Fruit fly (Drosophila melanogaster): ENCODE data around the gene CG3062.

The CG3062 gene

DNA sequence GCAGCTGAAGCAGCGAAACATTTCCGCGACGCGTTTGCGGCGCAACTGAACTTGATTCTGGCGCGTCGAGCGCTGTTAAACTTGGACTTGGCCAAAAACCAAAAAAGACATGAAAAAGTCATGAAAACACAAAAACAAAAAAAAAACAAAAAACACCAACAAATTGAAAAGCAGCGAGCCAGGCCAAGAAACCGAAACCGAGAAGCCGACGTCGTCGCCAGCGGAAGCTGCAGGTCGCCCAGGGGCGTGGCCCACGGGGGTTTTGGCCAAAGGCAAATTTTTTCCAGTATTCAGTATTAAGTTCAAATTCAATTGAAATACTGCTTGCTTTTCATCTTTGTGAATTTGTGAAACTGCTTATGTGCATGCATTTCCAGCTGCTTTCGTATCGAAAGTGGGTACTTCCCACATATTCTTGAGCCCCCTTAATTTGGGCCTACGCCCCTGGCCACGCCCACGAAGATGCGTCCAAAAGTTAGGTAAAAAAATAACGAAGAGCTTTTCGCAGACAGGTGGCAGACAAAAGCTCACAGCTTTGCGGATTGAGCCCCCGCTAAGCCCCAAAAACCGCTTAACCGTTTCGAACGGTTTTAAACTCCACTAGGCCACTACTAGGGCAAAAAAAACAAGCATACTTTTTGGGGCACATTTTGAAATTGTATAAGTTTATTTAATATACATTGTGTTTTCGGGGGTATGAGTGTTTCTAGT is 22.1 kb upstream of the CG3062 start, which contains the start of gene CG3009:
CG3009 (minus strand) TSS at position 51 of the 711 bp plus-strand sequence.
- TF ChIP-seq crp (GFP tag; optimal IDR thresholded peaks at IDR 0.05) (peak in 1 of 2 experiments; percentile 67), Bteb2 (GFP tag; optimal IDR thresholded peaks at IDR 0.05) (peak; percentile 97), CG9797 (GFP tag; optimal IDR thresholded peaks at IDR 0.05) (peak; percentile 50), otp (GFP tag; IDR thresholded peaks at IDR 0.05) (peak; percentile 95), dati (GFP tag; IDR thresholded peaks at IDR 0.05) (peak; percentile 87), klu (GFP tag; IDR thresholded peaks at IDR 0.05) (peak; percentile 98), Atf3 (GFP tag; optimal IDR thresholded peaks at IDR 0.05) (peak; percentile 96), CG11560 (tag; IDR thresholded peaks at IDR 0.05) (peak; percentile 90), pros (GFP tag; optimal IDR thresholded peaks at IDR 0.05) (peak; percentile 78), CG3407 (GFP tag; optimal IDR thresholded peaks at IDR 0.05) (peak; percentile 92), Abd-B (GFP tag; optimal IDR thresholded peaks at IDR 0.05) (peak; percentile 95), ewg (GFP tag; optimal IDR thresholded peaks at IDR 0.05) (peak; percentile 94), CG8089 (GFP tag; optimal IDR thresholded peaks at IDR 0.05) (peak; percentile 97), ken (GFP tag; IDR thresholded peaks at IDR 0.05) (peak; percentile 96), ro (GFP tag; IDR thresholded peaks at IDR 0.05) (peak; percentile 87), CG14014 (GFP tag; IDR thresholded peaks at IDR 0.05) (peak; percentile 98), crol (GFP tag; IDR thresholded peaks at IDR 0.05) (peak; percentile 70), MTF-1 (GFP tag; optimal IDR thresholded peaks at IDR 0.05; ENCODE audit: borderline replicate concordance) (peak; percentile 94), CG7963 (GFP tag; IDR thresholded peaks at IDR 0.05; ENCODE audit: partially characterized antibody) (no peak), CG13287 (GFP tag; IDR thresholded peaks at IDR 0.05; ENCODE audit: partially characterized antibody) (peak; percentile 54; the same call in 1 of the 2 replicates), ac (GFP tag; optimal IDR thresholded peaks at IDR 0.05) (peak; percentile 75), da (GFP tag; optimal IDR thresholded peaks at IDR 0.05) (peak; percentile 93), sd (tag; optimal IDR thresholded peaks at IDR 0.05) (peak; percentile 90), HLH3B (GFP tag; IDR thresholded peaks at IDR 0.05) (peak; percentile 97), psq (GFP tag; optimal IDR thresholded peaks at IDR 0.05) (peak; percentile 87), gt (GFP tag; IDR thresholded peaks at IDR 0.05) (peak; percentile 92), CG7372 (GFP tag; IDR thresholded peaks at IDR 0.05) (peak; percentile 97), Six4 (GFP tag; optimal IDR thresholded peaks at IDR 0.05) (peak; percentile 95), zfh1 (GFP tag; IDR thresholded peaks at IDR 0.05) (peak; percentile 97), CG11504 (tag; optimal IDR thresholded peaks at IDR 0.05) (peak; percentile 96), CG12219 (GFP tag; optimal IDR thresholded peaks at IDR 0.05) (peak; percentile 98), CG3281 (GFP tag; optimal IDR thresholded peaks at IDR 0.05) (peak; percentile 98), Kr (GFP tag; optimal IDR thresholded peaks at IDR 0.05) (no peak), cas (GFP tag; IDR thresholded peaks at IDR 0.05) (peak; percentile 96), CG18476 (GFP tag; optimal IDR thresholded peaks at IDR 0.05) (peak; percentile 93), CG2202 (tag; optimal IDR thresholded peaks at IDR 0.05) (peak; percentile 82), CG1603 (tag; optimal IDR thresholded peaks at IDR 0.05) (peak; percentile 96), exex (tag; optimal IDR thresholded peaks at IDR 0.05) (peak; percentile 86), CG9727 (GFP tag; optimal IDR thresholded peaks at IDR 0.05) (peak; percentile 95), chinmo (GFP tag; IDR thresholded peaks at IDR 0.05; ENCODE audit: partially characterized antibody) (peak; percentile 81; the same call in 1 of the 4 replicates), ato (GFP tag; IDR thresholded peaks at IDR 0.05; ENCODE audit: partially characterized antibody) (no peak), Eip74EF (GFP tag; optimal IDR thresholded peaks at IDR 0.05) (peak in 1 of 2 experiments; percentile 97), Ets97D (GFP tag; optimal IDR thresholded peaks at IDR 0.05) (peak; percentile 93), CG9876 (GFP tag; optimal IDR thresholded peaks at IDR 0.05) (peak; percentile 96), HHEX (GFP tag; optimal IDR thresholded peaks at IDR 0.05) (peak; percentile 99), CG4360 (GFP tag; IDR thresholded peaks at IDR 0.05) (peak; percentile 72), Bgb (GFP tag; IDR thresholded peaks at IDR 0.05; ENCODE audit: partially characterized antibody) (peak; percentile 29; the same call in 1 of the 2 replicates), onecut (GFP tag; IDR thresholded peaks at IDR 0.05) (peak; percentile 93)

Data from whole organism, embryonic.